Worm (Caenorhabditis elegans): ENCODE results near the gene str-136.

Gene str-136

DNA sequence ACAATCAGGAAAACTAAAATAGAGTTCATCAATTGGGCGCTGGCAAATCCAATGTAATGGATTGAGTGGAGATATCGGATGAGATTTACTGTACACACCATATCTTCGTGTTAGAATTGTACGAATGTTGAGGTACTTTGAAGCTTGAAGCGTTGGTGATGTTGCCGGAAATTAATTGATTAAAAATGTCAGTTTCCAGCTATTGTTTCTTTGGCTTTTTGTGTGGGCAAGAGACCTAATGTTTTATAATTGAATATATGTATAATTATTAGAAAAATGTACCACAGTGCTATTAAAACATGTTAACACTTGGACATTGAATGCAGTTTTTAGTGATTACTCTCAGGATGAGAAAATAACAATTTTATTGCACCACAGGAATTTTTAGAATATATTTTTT, at the start of gene str-136:
Gene str-136, minus strand, starts transcription at position 101 of the 400 bp plus-strand sequence.
- TF ChIP-seq nhr-6 (tag; optimal IDR thresholded peaks at IDR 0.05) (no peak), unc-62 (GFP tag; optimal IDR thresholded peaks at IDR 0.05 in 1 of 2) (peak in 1 of 2 experiments; percentile 9), unc-62 (tag; optimal IDR thresholded peaks at IDR 0.05) (no peak), hlh-11 (tag; optimal IDR thresholded peaks at IDR 0.05) (no peak)

DNA sequence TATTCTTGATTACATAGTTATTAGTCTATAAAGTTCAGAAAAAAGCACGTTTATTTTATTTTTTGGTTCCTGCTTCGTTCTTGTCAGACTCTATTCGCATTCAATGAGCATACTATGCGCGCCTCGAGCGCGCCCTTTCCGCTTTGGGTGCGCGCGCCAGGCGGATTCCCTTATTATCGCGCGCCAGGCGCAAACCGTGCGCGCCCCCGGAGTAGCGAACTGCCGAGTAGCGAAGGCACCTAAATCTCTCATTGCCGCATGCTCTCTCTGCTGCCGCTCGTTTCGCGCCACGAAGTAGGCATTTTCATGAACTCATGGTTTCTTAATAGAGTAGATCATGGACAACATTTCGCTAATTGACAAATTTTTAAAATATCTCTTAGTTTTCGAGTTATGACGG, 48.4 kb upstream of the str-136 start:
- peak; percentile 89 for TF ChIP-seq set-16 (GFP tag; IDR thresholded peaks at IDR 0.05)
- no peak for TF ChIP-seq Y105C5A.15 (GFP tag; IDR thresholded peaks at IDR 0.05)

DNA sequence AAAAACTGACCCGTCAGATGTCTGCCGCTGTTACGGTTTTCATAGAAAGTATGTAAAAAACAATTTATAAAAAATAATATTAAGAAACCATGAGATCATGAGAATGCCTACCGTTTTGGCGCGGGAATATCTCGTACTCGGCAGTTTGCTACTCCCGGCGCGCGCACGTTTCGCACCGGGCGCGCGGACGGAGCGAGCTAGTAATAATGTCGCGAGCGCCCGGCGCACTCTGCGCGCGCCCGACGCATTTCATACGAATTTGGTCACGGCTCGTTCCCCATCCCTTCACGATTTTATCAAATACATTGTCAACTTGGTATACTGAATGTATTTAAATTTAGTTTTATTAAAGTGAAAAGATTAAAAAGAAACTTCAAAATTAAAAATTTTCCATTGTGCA, 47.2 kb upstream of the str-136 start:
- TF ChIP-seq set-16 (GFP tag; IDR thresholded peaks at IDR 0.05) (peak; percentile 74), fkh-10 (GFP tag; optimal IDR thresholded peaks at IDR 0.05) (no peak)

DNA sequence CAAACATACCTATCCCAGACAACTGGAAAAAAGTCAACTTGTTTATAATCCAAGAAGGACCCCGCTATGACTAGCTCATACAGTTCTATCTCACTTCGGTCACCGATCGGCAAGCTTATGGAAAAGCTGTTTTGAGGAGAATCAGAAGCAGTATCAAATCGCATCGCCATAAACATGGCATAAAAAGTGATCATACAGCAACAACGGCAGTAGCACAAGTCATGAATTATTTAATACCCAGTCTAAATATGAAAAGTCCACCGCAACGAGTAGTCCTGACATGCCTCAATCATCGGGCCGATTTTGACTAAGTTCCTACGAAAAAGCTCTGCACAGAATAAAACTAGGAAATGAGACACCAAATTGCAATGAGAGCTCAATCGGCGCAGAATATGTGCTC, 44.8 kb upstream of the str-136 start:
- TF ChIP-seq dve-1 (tag; optimal IDR thresholded peaks at IDR 0.05; ENCODE audit: insufficient read depth) (no peak), ceh-82 (tag; optimal IDR thresholded peaks at IDR 0.05) (no peak), unc-62 (GFP tag; optimal IDR thresholded peaks at IDR 0.05 in 1 of 2) (peak in 1 of 2 experiments; percentile 69), unc-62 (tag; optimal IDR thresholded peaks at IDR 0.05) (no peak), aha-1 (tag) (peak; percentile 95)

DNA sequence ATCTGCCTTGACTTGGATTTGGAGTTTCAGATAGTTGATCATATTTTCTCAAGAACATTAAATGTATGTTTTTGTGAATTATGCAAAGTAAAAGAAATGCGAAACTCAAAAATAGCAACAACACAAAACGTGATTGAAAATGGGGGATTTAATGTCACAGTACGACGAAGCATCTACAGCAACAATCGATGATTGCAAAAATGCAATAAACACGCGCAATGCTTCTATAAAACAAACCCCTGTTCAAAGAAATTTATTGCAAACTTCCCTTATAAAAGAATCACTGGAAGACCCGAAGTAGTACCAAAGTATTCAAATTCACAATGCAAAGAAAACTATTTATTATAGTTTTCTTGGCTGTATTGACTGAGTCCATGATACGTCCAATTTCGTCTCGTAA, 39.4 kb upstream of the str-136 start, which contains the start of gene clec-219:
Gene clec-219, plus strand, starts transcription at position 301 of the 400 bp plus-strand sequence.
- TF ChIP-seq hmg-1.1 (GFP tag; IDR thresholded peaks at IDR 0.05) = no peak
- TF ChIP-seq aha-1 (tag) = no peak
- no peak for TF ChIP-seq nhr-6 (tag; optimal IDR thresholded peaks at IDR 0.05)
- no peak for TF ChIP-seq lin-39 (tag; optimal IDR thresholded peaks at IDR 0.05)
- no peak for TF ChIP-seq ctbp-1 (GFP tag; IDR thresholded peaks at IDR 0.05)
- no peak for TF ChIP-seq fos-1 (tag; optimal IDR thresholded peaks at IDR 0.05)

DNA sequence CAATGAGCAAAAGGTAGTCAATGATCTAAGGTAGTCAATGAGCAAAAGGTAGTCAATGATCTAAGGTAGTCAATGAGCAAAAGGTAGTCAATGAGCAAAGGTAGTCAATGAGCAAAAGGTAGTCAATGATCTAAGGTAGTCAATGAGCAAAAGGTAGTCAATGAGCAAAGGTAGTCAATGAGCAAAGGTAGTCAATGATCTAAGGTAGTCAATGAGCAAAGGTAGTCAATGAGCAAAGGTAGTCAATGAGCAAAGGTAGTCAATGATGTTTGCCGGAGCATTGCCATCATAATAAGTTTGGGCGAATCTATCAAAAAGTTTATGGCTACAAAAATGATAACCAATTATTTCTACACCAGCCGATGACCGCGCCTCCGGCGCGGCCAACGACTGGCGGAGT, 36.1 kb upstream of the str-136 start:
- TF ChIP-seq F26F4.8 (GFP tag; conservative IDR thresholded peaks at IDR 0.05) (peak; percentile 65; the same call in 1 of the 2 replicates), Y105C5A.15 (GFP tag; IDR thresholded peaks at IDR 0.05) (peak; percentile 37; the same call in 1 of the 2 replicates), ZK337.2 (GFP tag; IDR thresholded peaks at IDR 0.05) (peak; percentile 46; the same call in 1 of the 2 replicates), F44E2.7 (GFP tag; IDR thresholded peaks at IDR 0.05) (peak; percentile 38; the same call in 1 of the 2 replicates), madf-5 (GFP tag; IDR thresholded peaks at IDR 0.05) (peak in 1 of 2 experiments; percentile 49; a peak in 1 of 4 replicates), madf-9 (GFP tag; conservative IDR thresholded peaks at IDR 0.05) (0 out of 2 replicates have a peak, but pooled peaks have one; percentile 42), tra-1 (GFP tag; IDR thresholded peaks at IDR 0.05) (peak; percentile 22; the same call in 1 of the 2 replicates), lim-7 (GFP tag; IDR thresholded peaks at IDR 0.05) (peak; percentile 67), arid-1 (GFP tag; conservative IDR thresholded peaks at IDR 0.05) (peak; percentile 30; the same call in 1 of the 2 replicates), ceh-44 (GFP tag; IDR thresholded peaks at IDR 0.05) (peak; percentile 38; the same call in 1 of the 2 replicates)

DNA sequence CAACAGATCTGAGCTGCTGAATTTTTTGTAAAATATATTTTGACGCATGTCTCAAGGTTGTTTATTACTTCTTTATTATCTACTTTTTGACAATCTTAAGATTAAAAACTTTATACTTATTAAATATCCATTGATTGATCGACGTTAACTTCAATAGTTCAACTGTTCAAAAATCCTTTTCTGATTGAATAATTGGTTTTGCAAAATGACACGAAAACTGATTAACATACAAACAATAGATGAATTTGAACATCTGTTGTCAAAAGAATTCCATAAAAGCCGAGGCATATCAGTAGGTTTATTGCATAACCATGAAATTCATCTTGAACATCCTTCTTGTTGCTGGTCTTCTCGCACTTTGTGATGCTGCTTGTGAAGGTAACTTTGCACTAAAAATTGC, 32.5 kb upstream of the str-136 start, which contains the start of gene W02D7.12:
Gene W02D7.12, plus strand, starts transcription at position 301 of the 400 bp plus-strand sequence.
- no peak for TF ChIP-seq lin-15B (tag; optimal IDR thresholded peaks at IDR 0.05)
- TF ChIP-seq ceh-32 (tag; optimal IDR thresholded peaks at IDR 0.05; ENCODE audit: poor library complexity) = no peak
- TF ChIP-seq hmg-1.1 (GFP tag; IDR thresholded peaks at IDR 0.05) = no peak
- no peak for TF ChIP-seq aly-2 (tag; optimal IDR thresholded peaks at IDR 0.05)
- TF ChIP-seq D1046.2 (GFP tag; IDR thresholded peaks at IDR 0.05) = no peak
- no peak for TF ChIP-seq nhr-28 (tag; optimal IDR thresholded peaks at IDR 0.05)

All from whole organism, L4 larva.